Fruit fly (Drosophila melanogaster) whole organism, embryonic: Measurements from ENCODE around the gene CG14183.

Experiments
- Adf1 ChIP-seq: fragments of 200-800 bp; sonication (Bioruptor generic); IDR thresholded peaks from 2 replicates; pipeline ENCODE4 v1.3.6; 2022; ENCODE audit warnings: missing biosample characterization, missing genetic modification characterization
- B-H2 ChIP-seq: fragments of 200-800 bp; sonication (Bioruptor generic); optimal IDR thresholded peaks from 2 replicates; lab custom pipeline; 2018; ENCODE audit warnings: missing biosample characterization, mild to moderate bottlenecking, missing genetic modification characterization
- CG10209 ChIP-seq: fragments of 200-800 bp; sonication (Bioruptor generic); optimal IDR thresholded peaks from 3 replicates; lab custom pipeline; 2017; ENCODE audit warnings: missing biosample characterization, mild to moderate bottlenecking, missing genetic modification characterization, missing genetic modification reagents
- CG1024 ChIP-seq: fragments of 200-800 bp; sonication (Bioruptor generic); IDR thresholded peaks from 2 replicates; pipeline ENCODE4 v1.3.6; 2022; ENCODE audit warnings: missing biosample characterization, missing genetic modification characterization
- CG11723 ChIP-seq: fragments of 200-800 bp; sonication (Bioruptor generic); optimal IDR thresholded peaks from 2 replicates; lab custom pipeline; 2017; ENCODE audit warnings: missing biosample characterization, mild to moderate bottlenecking, missing genetic modification characterization
- CG12391 ChIP-seq: fragments of 200-800 bp; sonication (Bioruptor generic); optimal IDR thresholded peaks from 3 replicates; lab custom pipeline; 2018; ENCODE audit warnings: missing biosample characterization, mild to moderate bottlenecking, missing genetic modification characterization, moderate library complexity
- CG13424 ChIP-seq: fragments of 200-800 bp; sonication (Bioruptor generic); optimal IDR thresholded peaks from 2 replicates; lab custom pipeline; 2019; ENCODE audit warnings: missing biosample characterization, mild to moderate bottlenecking, missing genetic modification characterization, moderate library complexity
- CG15514 ChIP-seq: fragments of 200-800 bp; sonication (Bioruptor generic); optimal IDR thresholded peaks from 3 replicates; lab custom pipeline; 2017; ENCODE audit warnings: missing biosample characterization, missing genetic modification characterization, mild to moderate bottlenecking, moderate library complexity, missing genetic modification reagents
- CG18262 ChIP-seq: fragments of 200-800 bp; optimal IDR thresholded peaks from 3 replicates; lab custom pipeline; 2019; ENCODE audit warnings: missing biosample characterization, mild to moderate bottlenecking, missing genetic modification characterization, moderate library complexity
- CG2120 ChIP-seq: fragments of 200-800 bp; sonication (Bioruptor generic); optimal IDR thresholded peaks from 3 replicates; lab custom pipeline; 2016; ENCODE audit warnings: missing biosample characterization, missing genetic modification characterization
- CG31388 ChIP-seq: fragments of 200-800 bp; sonication (Bioruptor generic); optimal IDR thresholded peaks from 2 replicates; lab custom pipeline; 2016; ENCODE audit warnings: missing biosample characterization, missing genetic modification characterization
- CG33213 ChIP-seq: fragments of 200-800 bp; sonication (Bioruptor generic); optimal IDR thresholded peaks from 3 replicates; lab custom pipeline; 2016; ENCODE audit warnings: missing biosample characterization, missing genetic modification characterization
- CG4404 ChIP-seq: fragments of 200-800 bp; sonication (Bioruptor generic); IDR thresholded peaks from 2 replicates; pipeline ENCODE4 v1.3.6; 2022; ENCODE audit warnings: missing biosample characterization, missing genetic modification characterization
- CG4707 ChIP-seq: fragments of 200-800 bp; sonication (Bioruptor generic); optimal IDR thresholded peaks from 2 replicates; lab custom pipeline; 2018; ENCODE audit warnings: missing biosample characterization, mild to moderate bottlenecking, missing genetic modification characterization, moderate library complexity
- CG4730 ChIP-seq: fragments of 200-800 bp; sonication (Bioruptor generic); IDR thresholded peaks from 2 replicates; pipeline ENCODE4 v1.3.6; 2022; ENCODE audit warnings: missing biosample characterization, missing genetic modification characterization
- CG4854 ChIP-seq: fragments of 200-800 bp; sonication (Bioruptor generic); optimal IDR thresholded peaks from 2 replicates; lab custom pipeline; 2016; ENCODE audit warnings: missing biosample characterization, missing genetic modification characterization, inconsistent platforms
- CG6854 ChIP-seq: fragments of 200-800 bp; sonication (Bioruptor generic); optimal IDR thresholded peaks from 3 replicates; lab custom pipeline; 2017; ENCODE audit warnings: missing biosample characterization, mild to moderate bottlenecking, missing genetic modification characterization
- CG7271 ChIP-seq: fragments of 200-800 bp; sonication (Bioruptor generic); optimal IDR thresholded peaks from 2 replicates; lab custom pipeline; 2018; ENCODE audit warnings: missing biosample characterization, mild to moderate bottlenecking, missing genetic modification characterization, moderate library complexity
- CG7786 ChIP-seq: fragments of 200-800 bp; sonication (Bioruptor generic); optimal IDR thresholded peaks from 2 replicates; lab custom pipeline; 2016; ENCODE audit warnings: missing biosample characterization, missing genetic modification characterization
- CG8944 ChIP-seq: fragments of 200-800 bp; sonication (Bioruptor generic); optimal IDR thresholded peaks from 3 replicates; lab custom pipeline; 2016; ENCODE audit warnings: missing biosample characterization, missing genetic modification characterization
- CG9817 ChIP-seq: fragments of 200-800 bp; sonication (Bioruptor generic); optimal IDR thresholded peaks from 2 replicates; lab custom pipeline; 2018; ENCODE audit warnings: missing biosample characterization, mild to moderate bottlenecking, missing genetic modification characterization, moderate library complexity
- D19A ChIP-seq: fragments of 200-800 bp; optimal IDR thresholded peaks from 3 replicates; lab custom pipeline; 2019; ENCODE audit warnings: missing biosample characterization, mild to moderate bottlenecking, missing genetic modification characterization, moderate library complexity
- Deaf1 ChIP-seq: fragments of 200-800 bp; optimal IDR thresholded peaks from 3 replicates; lab custom pipeline; 2019; ENCODE audit warnings: missing biosample characterization, mild to moderate bottlenecking, missing genetic modification characterization, moderate library complexity
- Dek ChIP-seq: fragments of 200-800 bp; sonication (Bioruptor generic); optimal IDR thresholded peaks from 3 replicates; lab custom pipeline; 2019; ENCODE audit warnings: missing biosample characterization, mild to moderate bottlenecking, missing genetic modification characterization, moderate library complexity
- Dip3 ChIP-seq: fragments of 200-800 bp; sonication (Bioruptor generic); optimal IDR thresholded peaks from 3 replicates; lab custom pipeline; 2016; ENCODE audit warnings: missing biosample characterization, missing genetic modification characterization
- ERR ChIP-seq: fragments of 200-800 bp; sonication (Bioruptor generic); optimal IDR thresholded peaks from 2 replicates; lab custom pipeline; 2016; ENCODE audit warnings: missing biosample characterization, missing genetic modification characterization
- HLH54F ChIP-seq: fragments of 200-800 bp; sonication (Bioruptor generic); optimal IDR thresholded peaks from 3 replicates; lab custom pipeline; 2016; ENCODE audit warnings: missing biosample characterization, missing genetic modification characterization
- Hmr ChIP-seq: fragments of 200-800 bp; sonication (Bioruptor generic); optimal IDR thresholded peaks from 3 replicates; lab custom pipeline; 2017; ENCODE audit warnings: mild to moderate bottlenecking, missing biosample characterization, missing genetic modification reagents, missing genetic modification characterization
- MBD-R2 ChIP-seq: fragments of 200-800 bp; sonication (Bioruptor generic); IDR thresholded peaks from 2 replicates; pipeline ENCODE4 v1.3.6; 2022; ENCODE audit warnings: missing biosample characterization, missing genetic modification characterization
- Optix ChIP-seq: fragments of 200-800 bp; sonication (Bioruptor generic); IDR thresholded peaks from 3 replicates; pipeline ENCODE4 v1.3.6; 2022; ENCODE audit warnings: missing biosample characterization, missing genetic modification characterization
- PHDP ChIP-seq: fragments of 200-800 bp; sonication (Bioruptor generic); optimal IDR thresholded peaks from 3 replicates; lab custom pipeline; 2018; ENCODE audit warnings: missing biosample characterization, mild to moderate bottlenecking, missing genetic modification characterization, moderate library complexity
- YL-1 ChIP-seq: fragments of 200-800 bp; sonication (Bioruptor generic); optimal IDR thresholded peaks from 3 replicates; lab custom pipeline; 2017; ENCODE audit warnings: missing biosample characterization, mild to moderate bottlenecking, missing genetic modification characterization
- ase ChIP-seq: fragments of 200-800 bp; sonication (Bioruptor generic); IDR thresholded peaks from 3 replicates; pipeline ENCODE4 v1.3.6; 2022; ENCODE audit warnings: missing biosample characterization, missing genetic modification characterization
- btn ChIP-seq: fragments of 200-800 bp; sonication (Bioruptor generic); optimal IDR thresholded peaks from 2 replicates; lab custom pipeline; 2016; ENCODE audit warnings: missing biosample characterization, missing genetic modification characterization
- caup ChIP-seq: fragments of 200-800 bp; sonication (Bioruptor generic); optimal IDR thresholded peaks from 3 replicates; lab custom pipeline; 2017; ENCODE audit warnings: missing biosample characterization, mild to moderate bottlenecking, missing genetic modification characterization, moderate library complexity; ENCODE audit not compliant: severe bottlenecking
- chm ChIP-seq: fragments of 200-800 bp; sonication (Bioruptor generic); IDR thresholded peaks from 2 replicates; pipeline ENCODE4 v1.3.6; 2022; ENCODE audit warnings: missing biosample characterization, missing genetic modification characterization
- croc ChIP-seq: fragments of 200-800 bp; sonication (Bioruptor generic); conservative IDR thresholded peaks from 3 replicates; pipeline ENCODE4 v1.3.6; 2022; ENCODE audit warnings: missing biosample characterization, missing genetic modification characterization
- danr ChIP-seq: fragments of 200-800 bp; sonication (Bioruptor generic); IDR thresholded peaks from 2 replicates; pipeline ENCODE4 v1.3.6; 2022; ENCODE audit warnings: missing biosample characterization, missing genetic modification characterization
- emc ChIP-seq: fragments of 200-800 bp; sonication (Bioruptor generic); optimal IDR thresholded peaks from 2 replicates; lab custom pipeline; 2016; ENCODE audit warnings: missing biosample characterization, missing genetic modification characterization
- esg ChIP-seq: fragments of 200-800 bp; sonication (Bioruptor generic); conservative IDR thresholded peaks from 2 replicates; pipeline ENCODE4 v1.3.6; 2022; ENCODE audit warnings: missing biosample characterization, missing genetic modification characterization
- fd64A ChIP-seq: fragments of 200-800 bp; sonication (Bioruptor generic); optimal IDR thresholded peaks from 3 replicates; lab custom pipeline; 2018; ENCODE audit warnings: missing biosample characterization, mild to moderate bottlenecking, missing genetic modification characterization
- gem ChIP-seq: fragments of 200-800 bp; sonication (Bioruptor generic); optimal IDR thresholded peaks from 2 replicates; lab custom pipeline; 2019; ENCODE audit warnings: missing biosample characterization, mild to moderate bottlenecking, missing genetic modification characterization, moderate library complexity
- hb ChIP-seq: fragments of 200-800 bp; sonication (Bioruptor generic); IDR thresholded peaks from 3 replicates; pipeline ENCODE4 v1.3.6; 2022; ENCODE audit warnings: missing biosample characterization, missing genetic modification characterization; ENCODE audit not compliant: partially characterized antibody
- psq ChIP-seq: fragments of 200-800 bp; sonication (Bioruptor generic); optimal IDR thresholded peaks from 2 replicates; lab custom pipeline; 2017; ENCODE audit warnings: missing biosample characterization, missing genetic modification characterization
- ranshi ChIP-seq: fragments of 200-800 bp; sonication (Bioruptor generic); IDR thresholded peaks from 2 replicates; pipeline ENCODE4 v1.3.6; 2022; ENCODE audit warnings: missing biosample characterization, missing genetic modification characterization
- rib ChIP-seq: fragments of 200-800 bp; sonication (Bioruptor generic); IDR thresholded peaks from 2 replicates; pipeline ENCODE4 v1.3.6; 2022; ENCODE audit warnings: missing biosample characterization, missing genetic modification characterization
- sqz ChIP-seq: fragments of 200-800 bp; sonication (Bioruptor generic); optimal IDR thresholded peaks from 3 replicates; lab custom pipeline; 2018; ENCODE audit warnings: missing biosample characterization, mild to moderate bottlenecking, missing genetic modification characterization
- toy ChIP-seq: fragments of 200-800 bp; sonication (Bioruptor generic); IDR thresholded peaks from 2 replicates; pipeline ENCODE4 v1.3.6; 2022; ENCODE audit warnings: missing biosample characterization, missing genetic modification characterization
- wor ChIP-seq: fragments of 200-800 bp; sonication (Bioruptor generic); IDR thresholded peaks from 2 replicates; pipeline ENCODE4 v1.3.6; 2022; ENCODE audit warnings: missing biosample characterization, missing genetic modification characterization

Gene CG14183

dm6 chr3L:20006269-20007265, 21.1 kb downstream of the CG14183 start (continued):
- TF ChIP-seq CG15514 (GFP tag; lab: Kevin White, UChicago) (peak; percentile 29), CG6854 (GFP tag; lab: Kevin White, UChicago) (no peak), CG4404 (GFP tag; lab: Robert Waterston, UW) (no peak), Dek (no peak), wor (no peak), CG2120 (GFP tag; lab: Kevin White, UChicago) (no peak), psq (no peak), MBD-R2 (GFP tag; lab: Robert Waterston, UW) (no peak), Hmr (no peak), CG4707 (GFP tag; lab: Kevin White, UChicago) (no peak), CG1024 (GFP tag; lab: Robert Waterston, UW) (no peak), Dip3 (GFP tag; lab: Kevin White, UChicago) (no peak), CG4854 (GFP tag; lab: Kevin White, UChicago) (no peak), Deaf1 (no peak), B-H2 (no peak), CG9817 (no peak), CG4730 (GFP tag; lab: Robert Waterston, UW) (no peak), CG10209 (no peak), D19A (tag; lab: Kevin White, UChicago) (no peak), CG11723 (GFP tag; lab: Kevin White, UChicago) (peak; percentile 18), emc (GFP tag; lab: Kevin White, UChicago) (no peak), croc (GFP tag; lab: Robert Waterston, UW) (no peak), CG33213 (GFP tag; lab: Kevin White, UChicago) (no peak), HLH54F (GFP tag; lab: Kevin White, UChicago) (no peak), CG8944 (no peak), gem (tag; lab: Kevin White, UChicago) (no peak), btn (GFP tag; lab: Kevin White, UChicago) (no peak), hb (GFP tag; lab: Robert Waterston, UW) (peak; percentile 99), chm (peak; percentile 32; the same call in 1 of the 2 replicates), CG18262 (tag; lab: Kevin White, UChicago) (no peak), Optix (GFP tag; lab: Robert Waterston, UW) (no peak), sqz (GFP tag; lab: Kevin White, UChicago) (no peak), caup (GFP tag; lab: Kevin White, UChicago) (no peak), CG31388 (GFP tag; lab: Kevin White, UChicago) (no peak), Adf1 (GFP tag; lab: Robert Waterston, UW) (no peak), ERR (no peak), ase (GFP tag; lab: Robert Waterston, UW) (no peak), rib (GFP tag; lab: Robert Waterston, UW) (no peak), PHDP (tag; lab: Kevin White, UChicago) (no peak), YL-1 (GFP tag; lab: Kevin White, UChicago) (peak; percentile 49), CG13424 (tag; lab: Kevin White, UChicago) (no peak), fd64A (GFP tag; lab: Kevin White, UChicago) (peak; percentile 52), CG7786 (GFP tag; lab: Kevin White, UChicago) (no peak), toy (GFP tag; lab: Robert Waterston, UW) (no peak), esg (GFP tag; lab: Robert Waterston, UW) (no peak), CG12391 (tag; lab: Kevin White, UChicago) (no peak), CG7271 (peak; percentile 20), danr (GFP tag; lab: Robert Waterston, UW) (no peak), ranshi (GFP tag; lab: Robert Waterston, UW) (no peak)
